Worm (Caenorhabditis elegans): ENCODE measurements around the gene F56C3.1.
"Not testable (repeated sequence)": the region's sequence is repeated elsewhere in the genome, so short reads cannot be mapped to it uniquely, and the experiment has no call there.

The F56C3.1 gene

DNA sequence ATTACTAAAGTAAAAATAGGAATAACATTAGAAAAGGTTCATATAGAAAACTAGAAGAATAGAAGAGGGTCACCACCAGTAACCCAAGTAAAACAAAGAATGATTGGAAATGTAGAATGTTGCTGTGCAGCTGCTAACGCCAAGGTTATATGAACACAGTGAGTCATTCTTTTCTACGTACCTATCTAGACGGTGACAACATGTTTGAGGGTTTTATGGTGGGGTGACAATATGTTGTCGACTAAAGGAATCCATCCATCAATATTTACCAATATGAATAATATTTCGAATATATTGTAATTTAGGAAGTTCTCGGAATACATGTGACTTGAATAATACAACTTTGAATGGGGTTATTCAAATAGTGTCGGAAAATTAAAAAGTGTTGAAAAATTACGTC, 14.1 kb downstream of the F56C3.1 start, which contains the start of gene ZK402.5:
ZK402.5 (minus strand) TSS at position 101 of the 400 bp plus-strand sequence.
- TF ChIP-seq nhr-2 (tag; optimal IDR thresholded peaks at IDR 0.05) (no peak), lin-32 (GFP tag; optimal IDR thresholded peaks at IDR 0.05) (no peak), mab-5 (tag; optimal IDR thresholded peaks at IDR 0.05) (no peak), hlh-1 (tag; optimal IDR thresholded peaks at IDR 0.05) (no peak), ceh-83 (GFP tag; optimal IDR thresholded peaks at IDR 0.05) (no peak), elt-3 (tag; optimal IDR thresholded peaks at IDR 0.05) (no peak), M03D4.4 (tag; optimal IDR thresholded peaks at IDR 0.05) (no peak)

DNA sequence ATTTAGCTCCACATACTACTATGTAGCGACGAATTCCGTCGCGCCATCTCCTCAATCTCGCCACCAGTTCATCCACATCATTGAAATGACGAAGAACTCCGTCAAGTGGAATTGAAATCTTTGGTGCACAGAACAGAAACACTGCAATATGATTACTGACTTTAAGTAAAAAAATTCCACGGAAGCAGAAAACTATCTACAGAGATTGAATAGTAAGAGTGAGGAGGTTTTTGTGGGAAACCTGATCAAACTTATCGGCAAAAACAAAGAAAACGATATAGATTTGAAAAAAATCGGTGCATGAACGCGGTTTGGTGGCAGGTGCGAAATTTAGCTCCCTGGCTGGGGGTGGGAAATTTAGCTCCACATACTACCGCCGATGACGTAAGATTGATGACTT, 16.3 kb downstream of the F56C3.1 start, which contains the start of gene ZK402.2:
ZK402.2 (plus strand) TSS at position 301 of the 400 bp plus-strand sequence.
- not testable (repeated sequence) for TF ChIP-seq ztf-11 (tag; optimal IDR thresholded peaks at IDR 0.05); tbx-8 (GFP tag; optimal IDR thresholded peaks at IDR 0.05); cnd-1 (tag; optimal IDR thresholded peaks at IDR 0.05)

DNA sequence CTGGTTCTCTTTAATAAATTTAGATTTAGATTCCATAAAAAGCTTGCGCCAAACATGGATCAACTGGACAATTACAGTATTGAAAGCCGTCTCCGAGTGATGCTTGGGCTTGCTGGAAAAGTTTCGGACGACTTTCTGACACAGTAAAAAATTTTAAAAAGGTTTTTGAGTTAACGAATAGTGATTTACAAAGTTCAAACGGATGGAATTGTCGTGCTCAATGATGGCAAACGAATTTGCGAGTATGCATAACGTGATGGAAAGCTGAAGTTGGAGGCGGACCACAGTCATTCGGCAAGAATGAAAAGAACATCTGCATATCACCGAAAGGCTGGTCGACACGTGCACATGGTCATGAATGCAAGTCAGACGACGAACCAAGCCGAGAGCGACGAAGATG, 16.9 kb downstream of the F56C3.1 start, which contains the start of gene ZK402.1:
ZK402.1 (plus strand) TSS at position 301 of the 400 bp plus-strand sequence.
- TF ChIP-seq ces-1 (GFP tag; optimal IDR thresholded peaks at IDR 0.05); lin-13 (tag; optimal IDR thresholded peaks at IDR 0.05); mep-1 (tag; optimal IDR thresholded peaks at IDR 0.05): not testable (repeated sequence)

DNA sequence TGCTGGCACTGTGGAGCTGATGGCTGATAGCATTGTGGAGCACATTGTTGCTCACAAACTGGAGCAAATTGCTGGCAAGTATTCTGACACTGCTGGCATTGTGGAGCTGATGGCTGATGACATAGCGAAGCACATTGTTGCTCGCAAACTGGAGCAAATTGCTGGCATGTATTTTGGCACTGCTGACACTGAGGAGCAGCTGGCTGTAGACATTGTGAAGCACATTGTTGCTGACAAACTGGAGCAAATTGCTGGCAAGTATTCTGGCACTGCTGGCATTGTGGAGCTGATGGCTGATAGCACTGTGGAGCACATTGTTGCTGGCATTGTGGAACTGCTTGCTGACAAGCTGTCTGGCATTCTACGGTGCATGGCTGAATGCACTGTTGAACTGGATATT, 22.1 kb downstream of the F56C3.1 start:
- TF ChIP-seq elt-1 (tag; optimal IDR thresholded peaks at IDR 0.05; ENCODE audit: borderline replicate concordance, insufficient read depth) (no peak), unc-62 (GFP tag; optimal IDR thresholded peaks at IDR 0.05) (no peak), hlh-1 (tag; optimal IDR thresholded peaks at IDR 0.05) (no peak), lsy-2 (tag; optimal IDR thresholded peaks at IDR 0.05) (no peak), snpc-4 (tag; optimal IDR thresholded peaks at IDR 0.05) (no peak), flh-1 (GFP tag; optimal IDR thresholded peaks at IDR 0.05) (no peak), mls-2 (tag; optimal IDR thresholded peaks at IDR 0.05) (no peak), nhr-76 (tag; optimal IDR thresholded peaks at IDR 0.05) (no peak), nhr-28 (tag; optimal IDR thresholded peaks at IDR 0.05) (no peak)

DNA sequence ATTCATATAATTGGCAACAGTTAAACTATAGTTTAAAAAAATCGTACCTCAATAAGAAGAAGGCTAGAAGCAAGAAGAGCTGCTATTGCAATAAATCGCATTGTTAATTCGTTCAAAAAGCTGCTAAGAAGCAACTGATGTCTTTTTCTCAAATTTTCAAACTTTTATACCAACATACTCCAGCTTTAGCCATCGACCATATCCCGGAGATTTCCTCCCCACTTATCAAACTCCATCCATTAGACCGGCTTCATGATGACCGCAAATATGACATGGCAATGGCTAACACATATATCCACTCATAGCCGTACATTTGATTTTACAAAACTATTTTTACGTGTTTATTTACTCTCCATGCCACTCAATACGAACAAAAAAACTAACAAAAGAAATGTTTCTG, 23.4 kb downstream of the F56C3.1 start, which contains the start of gene abu-2:
abu-2 (minus strand) TSS at position 101 of the 400 bp plus-strand sequence.
- TF ChIP-seq nhr-2 (tag; optimal IDR thresholded peaks at IDR 0.05) (no peak), ceh-43 (GFP tag; optimal IDR thresholded peaks at IDR 0.05) (no peak), nhr-76 (tag; optimal IDR thresholded peaks at IDR 0.05) (no peak), elt-3 (tag; optimal IDR thresholded peaks at IDR 0.05) (no peak), lin-13 (tag; optimal IDR thresholded peaks at IDR 0.05) (no peak), lin-32 (GFP tag; optimal IDR thresholded peaks at IDR 0.05) (no peak), unc-39 (tag; optimal IDR thresholded peaks at IDR 0.05) (no peak), ces-1 (GFP tag; optimal IDR thresholded peaks at IDR 0.05) (no peak), mls-2 (tag; optimal IDR thresholded peaks at IDR 0.05) (no peak), nhr-28 (tag; optimal IDR thresholded peaks at IDR 0.05) (no peak)

DNA sequence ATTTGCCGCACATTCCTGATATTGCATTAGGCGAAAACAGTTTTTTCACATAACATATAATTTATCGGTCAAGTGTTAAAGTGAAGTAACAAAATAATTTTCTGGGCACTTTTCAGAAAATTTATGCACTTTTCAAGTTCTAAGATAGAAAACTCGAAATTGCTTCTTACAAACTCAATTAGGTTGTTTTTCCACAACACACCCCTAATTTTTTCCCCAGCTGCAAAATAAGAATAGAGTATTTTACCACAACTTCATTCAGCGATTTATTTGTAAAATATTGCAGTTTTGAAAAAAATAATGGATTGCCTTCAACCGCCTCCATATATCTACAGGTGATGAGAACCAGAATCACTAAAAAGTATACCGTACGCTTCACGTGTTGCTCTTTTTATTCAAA, 25.7 kb downstream of the F56C3.1 start, which contains the start of gene srh-19:
srh-19 (plus strand) TSS at position 301 of the 400 bp plus-strand sequence.
- TF ChIP-seq pha-4 (tag; optimal IDR thresholded peaks at IDR 0.05) (no peak), elt-1 (tag; optimal IDR thresholded peaks at IDR 0.05; ENCODE audit: borderline replicate concordance, insufficient read depth) (no peak), ceh-43 (GFP tag; optimal IDR thresholded peaks at IDR 0.05) (no peak), snpc-4 (tag; optimal IDR thresholded peaks at IDR 0.05) (no peak), lin-13 (tag; optimal IDR thresholded peaks at IDR 0.05) (no peak), mab-5 (tag; optimal IDR thresholded peaks at IDR 0.05) (no peak), drap-1 (GFP tag; optimal IDR thresholded peaks at IDR 0.05) (no peak), blmp-1 (tag; optimal IDR thresholded peaks at IDR 0.05) (no peak), tbx-8 (GFP tag; optimal IDR thresholded peaks at IDR 0.05) (no peak), M03D4.4 (tag; optimal IDR thresholded peaks at IDR 0.05) (no peak), lsy-2 (tag; optimal IDR thresholded peaks at IDR 0.05) (no peak), cnd-1 (tag; optimal IDR thresholded peaks at IDR 0.05) (no peak), zip-8 (tag; optimal IDR thresholded peaks at IDR 0.05) (no peak), unc-39 (tag; optimal IDR thresholded peaks at IDR 0.05) (no peak), nhr-76 (tag; optimal IDR thresholded peaks at IDR 0.05) (no peak), sptf-1 (tag; optimal IDR thresholded peaks at IDR 0.05) (no peak)

All from whole organism, mixed stage, embryonic.